Fruit fly (Drosophila melanogaster) whole organism, embryonic: Measurements from ENCODE around the gene Osi21.

Experiments
- Antp ChIP-seq: fragments of 200-800 bp; sonication (Bioruptor generic); optimal IDR thresholded peaks from 3 replicates; lab custom pipeline; 2016; ENCODE audit warnings: missing biosample characterization, missing genetic modification characterization
- CG10366 ChIP-seq: fragments of 200-800 bp; sonication (Bioruptor generic); IDR thresholded peaks from 2 replicates; pipeline ENCODE4 v1.3.6; 2022; ENCODE audit warnings: missing biosample characterization, missing genetic modification characterization
- CG11085 ChIP-seq: fragments of 200-800 bp; sonication (Bioruptor generic); IDR thresholded peaks from 2 replicates; pipeline ENCODE4 v1.3.6; 2022; ENCODE audit warnings: missing biosample characterization, missing genetic modification characterization
- CG12104 ChIP-seq: fragments of 200-800 bp; sonication (Bioruptor generic); optimal IDR thresholded peaks from 3 replicates; lab custom pipeline; 2016; ENCODE audit warnings: missing biosample characterization, missing genetic modification characterization
- CG12769 ChIP-seq: fragments of 200-800 bp; sonication (Bioruptor generic); optimal IDR thresholded peaks from 2 replicates; lab custom pipeline; 2019; ENCODE audit warnings: missing biosample characterization, mild to moderate bottlenecking, missing genetic modification characterization, moderate library complexity
- CG12942 ChIP-seq: fragments of 200-800 bp; sonication (Bioruptor generic); optimal IDR thresholded peaks from 3 replicates; lab custom pipeline; 2016; ENCODE audit warnings: missing biosample characterization, missing genetic modification characterization
- CG15514 ChIP-seq: fragments of 200-800 bp; sonication (Bioruptor generic); optimal IDR thresholded peaks from 3 replicates; lab custom pipeline; 2017; ENCODE audit warnings: missing biosample characterization, missing genetic modification characterization, mild to moderate bottlenecking, moderate library complexity, missing genetic modification reagents
- CG30403 ChIP-seq: fragments of 200-800 bp; sonication (Bioruptor generic); optimal IDR thresholded peaks from 3 replicates; lab custom pipeline; 2016; ENCODE audit warnings: missing biosample characterization, missing genetic modification characterization
- CG3281 ChIP-seq: fragments of 200-800 bp; sonication (Bioruptor generic); optimal IDR thresholded peaks from 3 replicates; lab custom pipeline; 2017; ENCODE audit warnings: missing biosample characterization, mild to moderate bottlenecking, missing genetic modification characterization
- CG33557 ChIP-seq: fragments of 200-800 bp; sonication (Bioruptor generic); optimal IDR thresholded peaks from 2 replicates; lab custom pipeline; 2019; ENCODE audit warnings: missing biosample characterization, mild to moderate bottlenecking, missing genetic modification characterization, moderate library complexity
- CG4328 ChIP-seq: fragments of 200-800 bp; sonication (Bioruptor generic); optimal IDR thresholded peaks from 3 replicates; lab custom pipeline; 2017; ENCODE audit warnings: missing biosample characterization, missing genetic modification reagents, missing genetic modification characterization
- CG4730 ChIP-seq: fragments of 200-800 bp; sonication (Bioruptor generic); IDR thresholded peaks from 2 replicates; pipeline ENCODE4 v1.3.6; 2022; ENCODE audit warnings: missing biosample characterization, missing genetic modification characterization
- CG5953 ChIP-seq: fragments of 200-800 bp; sonication (Bioruptor generic); IDR thresholded peaks from 2 replicates; pipeline ENCODE4 v1.3.6; 2022; ENCODE audit warnings: missing biosample characterization, missing genetic modification characterization
- CG6813 ChIP-seq: fragments of 200-800 bp; sonication (Bioruptor generic); optimal IDR thresholded peaks from 2 replicates; lab custom pipeline; 2017; ENCODE audit warnings: missing biosample characterization, missing genetic modification characterization, mild to moderate bottlenecking, moderate library complexity, missing genetic modification reagents
- CG6854 ChIP-seq: fragments of 200-800 bp; sonication (Bioruptor generic); optimal IDR thresholded peaks from 3 replicates; lab custom pipeline; 2017; ENCODE audit warnings: missing biosample characterization, mild to moderate bottlenecking, missing genetic modification characterization
- CG7271 ChIP-seq: fragments of 200-800 bp; sonication (Bioruptor generic); optimal IDR thresholded peaks from 2 replicates; lab custom pipeline; 2018; ENCODE audit warnings: missing biosample characterization, mild to moderate bottlenecking, missing genetic modification characterization, moderate library complexity
- CG8281 ChIP-seq: fragments of 200-800 bp; sonication (Bioruptor generic); optimal IDR thresholded peaks from 2 replicates; lab custom pipeline; 2018; ENCODE audit warnings: missing biosample characterization, mild to moderate bottlenecking, missing genetic modification characterization, moderate library complexity
- CG8765 ChIP-seq: fragments of 200-800 bp; sonication (Bioruptor generic); IDR thresholded peaks from 2 replicates; pipeline ENCODE4 v1.3.6; 2022; ENCODE audit warnings: missing biosample characterization, missing genetic modification characterization
- CG9437 ChIP-seq: fragments of 200-800 bp; sonication (Bioruptor generic); optimal IDR thresholded peaks from 2 replicates; lab custom pipeline; 2018; ENCODE audit warnings: missing biosample characterization, mild to moderate bottlenecking, missing genetic modification characterization
- CG9797 ChIP-seq: fragments of 200-800 bp; sonication (Bioruptor generic); optimal IDR thresholded peaks from 3 replicates; lab custom pipeline; 2018; ENCODE audit warnings: missing biosample characterization, mild to moderate bottlenecking, missing genetic modification characterization
- CG9876 ChIP-seq: fragments of 200-800 bp; sonication (Bioruptor generic); optimal IDR thresholded peaks from 2 replicates; lab custom pipeline; 2016; ENCODE audit warnings: missing biosample characterization, missing genetic modification characterization
- Deaf1 ChIP-seq: fragments of 200-800 bp; optimal IDR thresholded peaks from 3 replicates; lab custom pipeline; 2019; ENCODE audit warnings: missing biosample characterization, mild to moderate bottlenecking, missing genetic modification characterization, moderate library complexity
- Dp ChIP-seq: fragments of 200-800 bp; sonication (Bioruptor generic); optimal IDR thresholded peaks from 2 replicates; lab custom pipeline; 2018; ENCODE audit warnings: missing biosample characterization, mild to moderate bottlenecking, missing genetic modification characterization, moderate library complexity
- E2f1 ChIP-seq: fragments of 200-800 bp; sonication (Bioruptor generic); IDR thresholded peaks from 2 replicates; pipeline ENCODE4 v1.3.6; 2022; ENCODE audit warnings: missing biosample characterization, missing genetic modification characterization
- Ets97D ChIP-seq: fragments of 200-800 bp; sonication (Bioruptor generic); optimal IDR thresholded peaks from 3 replicates; lab custom pipeline; 2016; ENCODE audit warnings: missing biosample characterization, missing genetic modification characterization
- HLH4C ChIP-seq: fragments of 200-800 bp; sonication (Bioruptor generic); IDR thresholded peaks from 3 replicates; pipeline ENCODE4 v1.3.6; 2022; ENCODE audit warnings: missing biosample characterization, missing genetic modification characterization; ENCODE audit not compliant: partially characterized antibody
- Hand ChIP-seq: fragments of 200-800 bp; sonication (Bioruptor generic); optimal IDR thresholded peaks from 2 replicates; lab custom pipeline; 2017; ENCODE audit warnings: mild to moderate bottlenecking, missing biosample characterization, missing genetic modification reagents, missing genetic modification characterization
- Hmx ChIP-seq: fragments of 200-800 bp; sonication (Bioruptor generic); optimal IDR thresholded peaks from 2 replicates; lab custom pipeline; 2016; ENCODE audit warnings: missing biosample characterization, missing genetic modification characterization
- Hr3 ChIP-seq: fragments of 200-800 bp; sonication (Bioruptor generic); optimal IDR thresholded peaks from 3 replicates; lab custom pipeline; 2016; ENCODE audit warnings: missing biosample characterization, missing genetic modification characterization
- Myb ChIP-seq: fragments of 200-800 bp; sonication (Bioruptor generic); optimal IDR thresholded peaks from 2 replicates; lab custom pipeline; 2016; ENCODE audit warnings: missing biosample characterization, missing genetic modification characterization
- Poxn ChIP-seq: fragments of 200-800 bp; sonication (Bioruptor generic); IDR thresholded peaks from 2 replicates; pipeline ENCODE4 v1.3.6; 2022; ENCODE audit warnings: missing biosample characterization, missing genetic modification characterization
- Trl ChIP-seq, 3 experiments: fragments of >200 bp in 2 of 3; fragments of 200-800 bp in 1 of 3; sonication (Bioruptor generic) in 1 of 3; optimal IDR thresholded peaks; 2 replicates in 1 of 3; 3 replicates in 2 of 3; lab custom pipeline; 2016 to 2017; ENCODE audit warnings: missing biosample characterization in 1 of 3, missing genetic modification characterization in 1 of 3
- Xbp1 ChIP-seq: fragments of 200-800 bp; sonication (Bioruptor generic); optimal IDR thresholded peaks from 3 replicates; lab custom pipeline; 2016; ENCODE audit warnings: missing biosample characterization, mild to moderate bottlenecking, missing genetic modification characterization
- al ChIP-seq: fragments of 200-800 bp; sonication (Bioruptor generic); IDR thresholded peaks from 2 replicates; pipeline ENCODE4 v1.3.6; 2022; ENCODE audit warnings: missing biosample characterization, missing genetic modification characterization
- ara ChIP-seq: fragments of 200-800 bp; sonication (Bioruptor generic); IDR thresholded peaks from 2 replicates; pipeline ENCODE4 v1.3.6; 2022; ENCODE audit warnings: missing biosample characterization, missing genetic modification characterization
- ato ChIP-seq: fragments of 200-800 bp; sonication (Bioruptor generic); IDR thresholded peaks from 2 replicates; pipeline ENCODE4 v1.3.6; 2022; ENCODE audit warnings: missing biosample characterization, missing genetic modification characterization; ENCODE audit not compliant: partially characterized antibody
- cato ChIP-seq: fragments of 200-800 bp; sonication (Bioruptor generic); optimal IDR thresholded peaks from 2 replicates; lab custom pipeline; 2016; ENCODE audit warnings: missing biosample characterization, missing genetic modification characterization, borderline replicate concordance
- cg ChIP-seq: fragments of 200-800 bp; sonication (Bioruptor generic); optimal IDR thresholded peaks from 3 replicates; lab custom pipeline; 2019; ENCODE audit warnings: missing biosample characterization, mild to moderate bottlenecking, missing genetic modification characterization, moderate library complexity
- eyg ChIP-seq: fragments of 200-800 bp; sonication (Bioruptor generic); optimal IDR thresholded peaks from 3 replicates; lab custom pipeline; 2016; ENCODE audit warnings: missing biosample characterization, missing genetic modification characterization
- grn ChIP-seq: fragments of 200-800 bp; sonication (Bioruptor generic); optimal IDR thresholded peaks from 3 replicates; lab custom pipeline; 2017; ENCODE audit warnings: missing biosample characterization, missing genetic modification characterization
- jing ChIP-seq: fragments of 200-800 bp; sonication (Bioruptor generic); optimal IDR thresholded peaks from 2 replicates; lab custom pipeline; 2018; ENCODE audit warnings: missing biosample characterization, mild to moderate bottlenecking, missing genetic modification characterization
- lilli ChIP-seq: fragments of 200-800 bp; sonication (Bioruptor generic); optimal IDR thresholded peaks from 3 replicates; lab custom pipeline; 2016; ENCODE audit warnings: missing biosample characterization, missing genetic modification characterization
- nerfin-2 ChIP-seq: fragments of 200-800 bp; sonication (Bioruptor generic); IDR thresholded peaks from 2 replicates; pipeline ENCODE4 v1.3.6; 2022; ENCODE audit warnings: missing biosample characterization, missing genetic modification characterization; ENCODE audit not compliant: partially characterized antibody
- psq ChIP-seq: fragments of 200-800 bp; sonication (Bioruptor generic); optimal IDR thresholded peaks from 2 replicates; lab custom pipeline; 2017; ENCODE audit warnings: missing biosample characterization, missing genetic modification characterization
- ssp ChIP-seq: fragments of 200-800 bp; sonication (Bioruptor generic); IDR thresholded peaks from 2 replicates; pipeline ENCODE4 v1.3.6; 2022; ENCODE audit warnings: missing biosample characterization, missing genetic modification characterization
- sug ChIP-seq: fragments of 200-800 bp; optimal IDR thresholded peaks from 2 replicates; lab custom pipeline; 2019; ENCODE audit warnings: missing biosample characterization, mild to moderate bottlenecking, missing genetic modification characterization, moderate library complexity
- tio ChIP-seq: fragments of 200-800 bp; sonication (Bioruptor generic); optimal IDR thresholded peaks from 2 replicates; lab custom pipeline; 2017; ENCODE audit warnings: missing biosample characterization, missing genetic modification characterization, inconsistent platforms
- toy ChIP-seq: fragments of 200-800 bp; sonication (Bioruptor generic); IDR thresholded peaks from 2 replicates; pipeline ENCODE4 v1.3.6; 2022; ENCODE audit warnings: missing biosample characterization, missing genetic modification characterization
- vfl ChIP-seq: fragments of 200-800 bp; sonication (Bioruptor generic); optimal IDR thresholded peaks from 2 replicates; lab custom pipeline; 2016; ENCODE audit warnings: missing biosample characterization, missing genetic modification characterization

The Osi21 gene

DNA sequence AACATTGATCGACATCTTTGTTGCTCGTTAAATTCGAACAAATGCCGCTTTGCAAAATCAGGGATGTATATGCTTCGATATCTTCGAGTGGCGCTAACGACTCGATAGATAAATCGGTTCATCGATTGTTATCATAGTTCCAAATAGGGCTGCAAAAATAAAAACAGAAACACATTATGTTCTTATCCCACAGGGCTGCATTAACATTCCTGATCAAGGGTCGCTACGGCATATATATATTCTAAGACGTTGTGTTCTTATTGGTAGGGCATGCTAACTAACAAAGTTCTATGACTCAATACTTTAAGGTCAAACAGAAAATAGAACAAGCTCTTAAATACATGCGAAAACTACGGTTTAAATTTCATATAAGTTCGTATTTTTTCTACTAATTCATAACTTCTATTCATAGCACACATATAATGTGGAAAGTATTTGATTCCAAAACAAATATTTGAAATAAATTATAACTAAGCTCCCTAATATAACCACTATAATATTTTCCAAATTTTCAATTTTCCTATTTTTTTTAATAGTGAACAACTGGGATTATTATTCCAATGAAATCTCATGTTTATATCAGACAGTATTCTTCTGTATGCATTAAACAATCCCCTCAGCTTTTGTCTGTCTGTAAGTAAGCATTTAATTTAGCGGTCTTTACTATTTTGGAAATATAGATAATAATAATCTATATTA lies 16.4 kb downstream of the Osi21 start, which contains the start of gene cmet (continued):
- TF ChIP-seq cato (GFP tag; lab: Kevin White, UChicago) = peak; percentile 23
- TF ChIP-seq ato (GFP tag; lab: Robert Waterston, UW) = peak; percentile 97
- peak; percentile 68 for TF ChIP-seq CG9437 (GFP tag; lab: Kevin White, UChicago)
- peak; percentile 19 for TF ChIP-seq CG12104
- TF ChIP-seq Deaf1 (tag; lab: Kevin White, UChicago) = no peak
- no peak for TF ChIP-seq Hmx (GFP tag; lab: Kevin White, UChicago)
- TF ChIP-seq CG9876 (GFP tag; lab: Kevin White, UChicago) = no peak
- TF ChIP-seq Hr3 (GFP tag; lab: Kevin White, UChicago) = peak; percentile 49
- TF ChIP-seq Trl (optimal IDR thresholded peaks at IDR 0.05; lab: Kevin White, UChicago) = no peak
- peak; percentile 49 for TF ChIP-seq Trl (GFP tag; optimal IDR thresholded peaks at IDR 0.05; lab: Kevin White, UChicago)
- TF ChIP-seq Ets97D (GFP tag; lab: Kevin White, UChicago) = peak; percentile 79
- peak; percentile 58; the same call in 1 of the 2 replicates for TF ChIP-seq CG11085 (GFP tag; lab: Robert Waterston, UW)
- TF ChIP-seq CG8281 (tag; lab: Kevin White, UChicago) = no peak
- TF ChIP-seq CG4328 (GFP tag; lab: Kevin White, UChicago) = peak; percentile 28
- TF ChIP-seq Hand = no peak
- TF ChIP-seq grn = peak; percentile 42
- no peak for TF ChIP-seq jing (GFP tag; lab: Kevin White, UChicago)
- no peak for TF ChIP-seq CG8765 (GFP tag; lab: Robert Waterston, UW)
- TF ChIP-seq CG30403 (GFP tag; lab: Kevin White, UChicago) = peak; percentile 72
- peak; percentile 44 for TF ChIP-seq eyg (GFP tag; lab: Kevin White, UChicago)
- TF ChIP-seq Dp (GFP tag; lab: Kevin White, UChicago) = peak; percentile 82
- peak; percentile 60 for TF ChIP-seq CG12769 (tag; lab: Kevin White, UChicago)
- no peak; the same call in 1 of the 2 replicates for TF ChIP-seq ara (GFP tag; lab: Robert Waterston, UW)
- no peak for TF ChIP-seq CG3281 (GFP tag; lab: Kevin White, UChicago)
- peak; percentile 24 for TF ChIP-seq vfl
- peak; percentile 41; the same call in 1 of the 2 replicates for TF ChIP-seq al (GFP tag; lab: Robert Waterston, UW)
- peak; percentile 19 for TF ChIP-seq CG12942 (GFP tag; lab: Kevin White, UChicago)
- TF ChIP-seq Myb = peak; percentile 74
- TF ChIP-seq CG7271 = no peak
- peak; percentile 29 for TF ChIP-seq CG9797
- no peak for TF ChIP-seq cg
- no peak for TF ChIP-seq CG6854 (GFP tag; lab: Kevin White, UChicago)
- TF ChIP-seq tio (GFP tag; lab: Kevin White, UChicago) = peak; percentile 50
- no peak for TF ChIP-seq CG5953 (GFP tag; lab: Robert Waterston, UW)
- peak; percentile 97 for TF ChIP-seq CG15514 (GFP tag; lab: Kevin White, UChicago)
- TF ChIP-seq CG4730 (GFP tag; lab: Robert Waterston, UW) = no peak
- TF ChIP-seq nerfin-2 (GFP tag; lab: Robert Waterston, UW) = peak; percentile 96
- TF ChIP-seq psq (GFP tag; lab: Kevin White, UChicago) = no peak
- peak; percentile 11 for TF ChIP-seq CG33557 (GFP tag; lab: Kevin White, UChicago)
- no peak; the same call in 1 of the 2 replicates for TF ChIP-seq CG10366
- peak; percentile 42; the same call in 1 of the 2 replicates for TF ChIP-seq E2f1
- TF ChIP-seq Poxn (GFP tag; lab: Robert Waterston, UW) = no peak
- TF ChIP-seq Xbp1 (GFP tag; lab: Kevin White, UChicago) = peak; percentile 68
- TF ChIP-seq ssp (GFP tag; lab: Robert Waterston, UW) = peak; percentile 96
- TF ChIP-seq Antp (GFP tag; lab: Kevin White, UChicago) = peak; percentile 63
- TF ChIP-seq HLH4C (GFP tag; lab: Robert Waterston, UW) = peak; percentile 99
- TF ChIP-seq toy (GFP tag; lab: Robert Waterston, UW) = no peak
- TF ChIP-seq sug (tag; lab: Kevin White, UChicago) = no peak
- no peak for TF ChIP-seq CG6813 (GFP tag; lab: Kevin White, UChicago)
- peak; percentile 79 for TF ChIP-seq lilli (GFP tag; lab: Kevin White, UChicago)
